Worm (Caenorhabditis elegans) whole organism, early embryonic: Measurements from ENCODE around the gene T19C9.10.

Experiments used
- aly-1 ChIP-seq: sonication (generic microtip); optimal IDR thresholded peaks from 2 replicates; lab custom pipeline; 2016; ENCODE audit warnings: missing genetic modification characterization, missing compliant biosample characterization
- ama-1 ChIP-seq: fragments of 150-350 bp; optimal IDR thresholded peaks from 2 replicates; lab custom pipeline; 2014
- ets-7 ChIP-seq: sonication (generic microtip); optimal IDR thresholded peaks from 2 replicates; lab custom pipeline; 2016; ENCODE audit warnings: missing genotype, missing genetic modification characterization, missing compliant biosample characterization
- flt-1 ChIP-seq: fragments of 200-800 bp; sonication (Bioruptor generic); IDR thresholded peaks from 2 replicates; pipeline ENCODE4 v1.3.6; 2022; ENCODE audit warnings: missing genetic modification characterization, missing compliant biosample characterization
- hmbx-1 ChIP-seq: sonication (generic microtip); optimal IDR thresholded peaks from 2 replicates; lab custom pipeline; 2016; ENCODE audit warnings: mild to moderate bottlenecking, missing genetic modification characterization, missing compliant biosample characterization
- hnd-1 ChIP-seq: sonication (generic microtip); optimal IDR thresholded peaks from 2 replicates; lab custom pipeline; 2016; ENCODE audit warnings: missing genetic modification characterization, missing compliant biosample characterization
- sea-1 ChIP-seq: fragments of 200-800 bp; sonication (Bioruptor generic); conservative IDR thresholded peaks from 2 replicates; pipeline ENCODE4 v1.3.6; 2022; ENCODE audit warnings: missing genetic modification characterization, missing compliant biosample characterization
- tra-4 ChIP-seq: sonication (generic microtip); optimal IDR thresholded peaks from 2 replicates; lab custom pipeline; 2017; ENCODE audit warnings: missing genetic modification characterization, missing compliant biosample characterization

DNA sequence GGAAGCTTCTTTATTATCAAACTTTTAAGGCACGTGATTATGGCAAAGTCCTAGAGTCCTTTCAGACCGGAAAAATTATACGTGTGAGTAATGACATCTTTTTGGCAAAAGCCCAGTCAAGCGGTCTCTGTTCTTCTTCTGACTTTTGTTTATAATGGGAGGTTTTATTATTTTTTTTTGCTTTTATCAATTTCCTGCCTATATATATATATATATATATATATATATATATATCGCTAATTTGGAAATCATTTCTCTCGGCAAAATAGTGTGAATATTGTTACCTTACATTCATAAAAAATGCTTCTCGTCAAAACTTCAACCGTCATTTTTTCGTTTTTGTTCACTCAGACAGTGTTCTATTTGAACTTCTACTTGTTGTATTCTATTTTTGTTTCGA lies 18.7 kb upstream of the T19C9.10 start, which contains the start of gene srbc-62:
- TF ChIP-seq ama-1 (lab: Kevin White, UChicago) (no peak), flt-1 (GFP tag; lab: Robert Waterston, UW) (no peak), hmbx-1 (tag; lab: Kevin White, UChicago) (no peak), hnd-1 (tag; lab: Kevin White, UChicago) (no peak), aly-1 (tag; lab: Kevin White, UChicago) (no peak), ets-7 (no peak), sea-1 (GFP tag; lab: Robert Waterston, UW) (no peak), tra-4 (tag; lab: Kevin White, UChicago) (no peak)
